Worm (Caenorhabditis elegans): Measurements from ENCODE around the gene C33A11.2.

The C33A11.2 gene

ce11 chrX:15365767-15366177 lies at the start of gene C33A11.2:
C33A11.2 (plus strand) TSS chrX:15365992.
- TF ChIP-seq blmp-1 (tag; optimal IDR thresholded peaks at IDR 0.05; ENCODE audit: insufficient read depth), result peak; percentile 33
- TF ChIP-seq nhr-21 (tag; optimal IDR thresholded peaks at IDR 0.05), result no peak
- TF ChIP-seq fos-1 (tag; optimal IDR thresholded peaks at IDR 0.05), result peak; percentile 14

- TF ChIP-seq nhr-25 (tag; optimal IDR thresholded peaks at IDR 0.05) (no peak), unc-55 (GFP tag; optimal IDR thresholded peaks at IDR 0.05) (no peak), aly-2 (tag; optimal IDR thresholded peaks at IDR 0.05) (no peak), lin-13 (GFP tag; optimal IDR thresholded peaks at IDR 0.05) (no peak), ceh-82 (tag; optimal IDR thresholded peaks at IDR 0.05) (no peak), sma-3 (GFP tag; optimal IDR thresholded peaks at IDR 0.05) (no peak), nhr-23 (tag; optimal IDR thresholded peaks at IDR 0.05) (no peak), skn-1 (tag; optimal IDR thresholded peaks at IDR 0.05) (no peak), sma-9 (GFP tag; optimal IDR thresholded peaks at IDR 0.05) (no peak), sma-9 (tag; optimal IDR thresholded peaks at IDR 0.05) (no peak), nhr-10 (tag; optimal IDR thresholded peaks at IDR 0.05) (no peak), lin-11 (tag; optimal IDR thresholded peaks at IDR 0.05) (no peak), egl-27 (tag; optimal IDR thresholded peaks at IDR 0.05) (no peak), dmd-4 (tag; optimal IDR thresholded peaks at IDR 0.05) (no peak)
Measured at ce11 chrX:15317146-15317545, 48.6 kb upstream of the C33A11.2 start, which contains the start of gene glb-28. glb-28 (minus strand) TSS chrX:15317246.

ce11 chrX:15321217-15321616 lies 44.6 kb upstream of the C33A11.2 start:
- TF ChIP-seq F13H6.1 (tag; optimal IDR thresholded peaks at IDR 0.05) (no peak), unc-39 (tag; optimal IDR thresholded peaks at IDR 0.05) (no peak)

ce11 chrX:15321791-15322190 lies 44.0 kb upstream of the C33A11.2 start:
- TF ChIP-seq ztf-4 (tag; optimal IDR thresholded peaks at IDR 0.05), result no peak
- TF ChIP-seq ceh-82 (tag; optimal IDR thresholded peaks at IDR 0.05), result no peak
- TF ChIP-seq unc-39 (tag; optimal IDR thresholded peaks at IDR 0.05), result no peak
- no peak for TF ChIP-seq lin-39 (tag; optimal IDR thresholded peaks at IDR 0.05)
- TF ChIP-seq ztf-11 (tag; optimal IDR thresholded peaks at IDR 0.05), result no peak
- no peak for TF ChIP-seq nhr-10 (tag; optimal IDR thresholded peaks at IDR 0.05)
- no peak for TF ChIP-seq elt-3 (tag; optimal IDR thresholded peaks at IDR 0.05)
- no peak for TF ChIP-seq mab-5 (tag; optimal IDR thresholded peaks at IDR 0.05)
- no peak for TF ChIP-seq elt-1 (tag; optimal IDR thresholded peaks at IDR 0.05)
- no peak for TF ChIP-seq nhr-77 (tag; optimal IDR thresholded peaks at IDR 0.05)
- TF ChIP-seq ZK546.5 (tag; optimal IDR thresholded peaks at IDR 0.05), result no peak
- no peak for TF ChIP-seq lsy-2 (tag; optimal IDR thresholded peaks at IDR 0.05)
- TF ChIP-seq ceh-16 (tag; optimal IDR thresholded peaks at IDR 0.05), result no peak
- TF ChIP-seq sma-9 (GFP tag; optimal IDR thresholded peaks at IDR 0.05), result no peak
- no peak for TF ChIP-seq sma-9 (tag; optimal IDR thresholded peaks at IDR 0.05)
- no peak for TF ChIP-seq mdl-1 (tag; optimal IDR thresholded peaks at IDR 0.05)

- TF ChIP-seq ama-1 (optimal IDR thresholded peaks at IDR 0.05) (no peak), lin-13 (GFP tag; optimal IDR thresholded peaks at IDR 0.05) (no peak), ztf-1 (GFP tag; conservative IDR thresholded peaks at IDR 0.05) (no peak)
Measured at ce11 chrX:15325709-15326108, 40.1 kb upstream of the C33A11.2 start, which contains the start of gene Y15E3A.3. Y15E3A.3 (minus strand) TSS chrX:15325809.

- TF ChIP-seq ama-1 (optimal IDR thresholded peaks at IDR 0.05) (no peak), ztf-11 (tag; optimal IDR thresholded peaks at IDR 0.05) (no peak), nhr-10 (tag; optimal IDR thresholded peaks at IDR 0.05) (no peak), unc-55 (GFP tag; optimal IDR thresholded peaks at IDR 0.05) (no peak), dmd-4 (tag; optimal IDR thresholded peaks at IDR 0.05) (no peak), mbf-1 (tag; optimal IDR thresholded peaks at IDR 0.05) (no peak), zag-1 (tag; optimal IDR thresholded peaks at IDR 0.05) (no peak), Y55F3AM.14 (GFP tag; optimal IDR thresholded peaks at IDR 0.05) (no peak), ztf-4 (tag; optimal IDR thresholded peaks at IDR 0.05) (no peak), sem-4 (tag; optimal IDR thresholded peaks at IDR 0.05) (no peak), ztf-1 (GFP tag; conservative IDR thresholded peaks at IDR 0.05) (no peak), gmeb-1 (tag; optimal IDR thresholded peaks at IDR 0.05) (no peak), unc-62 (GFP tag; optimal IDR thresholded peaks at IDR 0.05) (no peak), blmp-1 (tag; optimal IDR thresholded peaks at IDR 0.05; ENCODE audit: insufficient read depth) (peak; percentile 51), crh-2 (tag; optimal IDR thresholded peaks at IDR 0.05) (peak; percentile 42), sma-9 (GFP tag; optimal IDR thresholded peaks at IDR 0.05) (peak; percentile 69), sma-9 (tag; optimal IDR thresholded peaks at IDR 0.05) (no peak), lin-11 (tag; optimal IDR thresholded peaks at IDR 0.05) (no peak), alr-1 (tag; optimal IDR thresholded peaks at IDR 0.05) (no peak), unc-39 (tag; optimal IDR thresholded peaks at IDR 0.05) (no peak), R02D3.7 (tag; optimal IDR thresholded peaks at IDR 0.05) (no peak), lin-13 (GFP tag; optimal IDR thresholded peaks at IDR 0.05) (no peak), nhr-21 (tag; optimal IDR thresholded peaks at IDR 0.05) (no peak), nhr-6 (tag; optimal IDR thresholded peaks at IDR 0.05) (peak; percentile 7), sma-3 (GFP tag; optimal IDR thresholded peaks at IDR 0.05) (peak; percentile 32), nhr-11 (tag; optimal IDR thresholded peaks at IDR 0.05) (no peak), nhr-12 (tag; optimal IDR thresholded peaks at IDR 0.05) (no peak)
Measured at ce11 chrX:15327238-15327637, 38.6 kb upstream of the C33A11.2 start.

All from whole organism, L2 larva.